Fruit fly (Drosophila melanogaster): Measurements from ENCODE around the gene mrn.

The mrn gene

DNA sequence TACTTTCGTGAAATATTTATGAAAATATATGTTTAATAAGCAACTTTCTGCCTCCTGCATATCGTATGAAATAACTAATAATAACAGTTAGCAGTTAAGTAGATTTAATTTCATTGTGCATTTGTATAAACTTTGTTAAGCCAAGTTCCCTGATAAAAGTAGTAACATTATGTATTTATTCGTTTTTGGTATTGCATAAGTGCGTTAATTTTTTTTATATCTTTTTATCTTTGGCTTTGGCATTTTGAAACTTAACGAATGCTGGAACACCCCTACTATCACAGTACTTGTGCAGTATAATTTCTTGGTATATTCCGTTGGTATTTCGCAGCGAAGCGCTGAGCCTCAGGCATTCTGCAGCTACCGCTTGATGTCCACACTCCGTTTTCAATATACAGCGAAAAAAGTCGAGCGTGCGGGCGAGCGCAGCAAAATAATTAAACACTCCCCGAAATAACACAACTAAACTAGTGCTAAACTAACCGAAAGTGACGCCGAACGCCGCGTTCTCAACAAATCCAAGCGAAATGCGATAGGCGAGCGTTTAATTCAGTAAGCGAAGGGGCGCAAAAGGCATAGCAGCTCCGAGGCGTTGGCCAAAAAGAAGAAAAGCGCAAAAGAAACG is 8.3 kb upstream of the mrn start, which contains the start of gene RhoGAP71E (continued):
- peak; percentile 53 for TF ChIP-seq mirr (GFP tag; optimal IDR thresholded peaks at IDR 0.05)
- TF ChIP-seq CG12104 (GFP tag; optimal IDR thresholded peaks at IDR 0.05) = peak; percentile 15
- TF ChIP-seq Hmx (GFP tag; optimal IDR thresholded peaks at IDR 0.05) = no peak
- no peak for TF ChIP-seq sc (optimal IDR thresholded peaks at IDR 0.05)
- no peak for TF ChIP-seq sc (GFP tag; optimal IDR thresholded peaks at IDR 0.05)
- TF ChIP-seq da (GFP tag; optimal IDR thresholded peaks at IDR 0.05) = no peak
- TF ChIP-seq h (optimal IDR thresholded peaks at IDR 0.05) = no peak
- TF ChIP-seq amos (GFP tag; IDR thresholded peaks at IDR 0.05; ENCODE audit: partially characterized antibody) = no peak; the same call in 1 of the 2 replicates
- peak; percentile 26 for TF ChIP-seq pfk (GFP tag; optimal IDR thresholded peaks at IDR 0.05)
- no peak for TF ChIP-seq inv (GFP tag; IDR thresholded peaks at IDR 0.05; ENCODE audit: partially characterized antibody)
- peak; percentile 66 for TF ChIP-seq CG10366 (GFP tag; IDR thresholded peaks at IDR 0.05)
- TF ChIP-seq CG15011 (GFP tag; optimal IDR thresholded peaks at IDR 0.05) = peak; percentile 13
- no peak for TF ChIP-seq GATAe (GFP tag; conservative IDR thresholded peaks at IDR 0.05)
- no peak for TF ChIP-seq trh (GFP tag; optimal IDR thresholded peaks at IDR 0.05)
- no peak for TF ChIP-seq pros (GFP tag; optimal IDR thresholded peaks at IDR 0.05)
- peak; percentile 59 for TF ChIP-seq trem (tag; optimal IDR thresholded peaks at IDR 0.05)
- peak; percentile 31; the same call in 1 of the 2 replicates for TF ChIP-seq bbx (GFP tag; IDR thresholded peaks at IDR 0.05; ENCODE audit: partially characterized antibody)
- TF ChIP-seq CG8359 (GFP tag; optimal IDR thresholded peaks at IDR 0.05; ENCODE audit: borderline replicate concordance) = peak; percentile 26
- peak; percentile 59 for TF ChIP-seq Atf6 (GFP tag; IDR thresholded peaks at IDR 0.05)
- no peak for TF ChIP-seq CG10431 (GFP tag; optimal IDR thresholded peaks at IDR 0.05)
- TF ChIP-seq Lpt (GFP tag; optimal IDR thresholded peaks at IDR 0.05) = no peak
- TF ChIP-seq Nf-YB (GFP tag; optimal IDR thresholded peaks at IDR 0.05) = peak; percentile 21
- peak; percentile 13 to 35 for TF ChIP-seq bsh (GFP tag; optimal IDR thresholded peaks at IDR 0.05)
- no peak for TF ChIP-seq kni (GFP tag; optimal IDR thresholded peaks at IDR 0.05)
- peak; percentile 27 for TF ChIP-seq Ets65A (GFP tag)
- TF ChIP-seq Dp (GFP tag; optimal IDR thresholded peaks at IDR 0.05) = peak; percentile 11
- TF ChIP-seq CG3847 (GFP tag; IDR thresholded peaks at IDR 0.05) = peak; percentile 49
- TF ChIP-seq dm (GFP tag; optimal IDR thresholded peaks at IDR 0.05) = no peak
- peak; percentile 31 for TF ChIP-seq fd96Cb (tag; optimal IDR thresholded peaks at IDR 0.05)
- TF ChIP-seq ems (GFP tag; optimal IDR thresholded peaks at IDR 0.05) = no peak
- no peak for TF ChIP-seq CG15479 (GFP tag; optimal IDR thresholded peaks at IDR 0.05)
- TF ChIP-seq dan (GFP tag; IDR thresholded peaks at IDR 0.05) = no peak
- TF ChIP-seq Sry-δ (GFP tag; optimal IDR thresholded peaks at IDR 0.05) = no peak
- peak; percentile 42 for TF ChIP-seq Side (GFP tag; optimal IDR thresholded peaks at IDR 0.05)
- TF ChIP-seq sisA (GFP tag; IDR thresholded peaks at IDR 0.05) = peak; percentile 33
- TF ChIP-seq CG3065 (GFP tag; optimal IDR thresholded peaks at IDR 0.05) = no peak
- no peak for TF ChIP-seq dati (GFP tag; IDR thresholded peaks at IDR 0.05)
- no peak for TF ChIP-seq CG8290 (GFP tag; optimal IDR thresholded peaks at IDR 0.05)
- TF ChIP-seq CG8290 (tag; optimal IDR thresholded peaks at IDR 0.05) = peak in 1 of 2 experiments; percentile 85
- no peak for TF ChIP-seq ab (GFP tag; optimal IDR thresholded peaks at IDR 0.05)
- no peak for TF ChIP-seq Poxn (GFP tag; IDR thresholded peaks at IDR 0.05)
- no peak for TF ChIP-seq en (GFP tag; optimal IDR thresholded peaks at IDR 0.05)
- peak; percentile 76 for TF ChIP-seq zfh1 (GFP tag; IDR thresholded peaks at IDR 0.05)
- peak; percentile 51 for TF ChIP-seq CG4707 (GFP tag; optimal IDR thresholded peaks at IDR 0.05)
- TF ChIP-seq Six4 (GFP tag; optimal IDR thresholded peaks at IDR 0.05) = no peak
- no peak for TF ChIP-seq ssp (GFP tag; IDR thresholded peaks at IDR 0.05)
- no peak for TF ChIP-seq Usf (GFP tag; optimal IDR thresholded peaks at IDR 0.05)
- TF ChIP-seq CG43689 (GFP tag; IDR thresholded peaks at IDR 0.05) = no peak
- no peak for TF ChIP-seq ftz-f1 (GFP tag; optimal IDR thresholded peaks at IDR 0.05)
- peak in 1 of 3 experiments; percentile 19 for TF ChIP-seq lola (GFP tag; optimal IDR thresholded peaks at IDR 0.05)
- no peak for TF ChIP-seq sqz (GFP tag; optimal IDR thresholded peaks at IDR 0.05)
- peak; percentile 51 for TF ChIP-seq CG33213 (GFP tag; optimal IDR thresholded peaks at IDR 0.05)

Measured in whole organism, embryonic.